Fruit fly (Drosophila melanogaster): ENCODE measurements around the gene CG10195.

DNA sequence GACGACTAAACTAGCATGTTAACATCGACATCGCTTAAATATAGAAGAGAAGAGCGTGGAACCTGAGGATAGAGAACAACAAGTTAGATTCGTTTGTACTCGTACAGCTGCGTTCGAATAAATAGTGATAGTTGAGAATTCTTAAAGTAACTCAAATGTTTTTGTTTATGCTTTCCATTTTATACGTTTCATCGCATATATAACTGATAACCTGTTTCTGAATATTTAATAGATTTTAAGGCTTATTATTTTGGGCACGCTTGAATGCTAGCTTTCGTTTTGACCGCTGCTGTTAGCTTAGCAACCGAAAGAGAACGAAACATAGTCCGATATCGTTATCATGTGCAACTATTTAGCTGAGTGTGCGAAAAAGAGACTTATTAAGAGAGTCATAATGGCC lies 43.8 kb upstream of the CG10195 start:
- TF ChIP-seq GATAd (GFP tag; optimal IDR thresholded peaks at IDR 0.05) (no peak), N (GFP tag; optimal IDR thresholded peaks at IDR 0.05) (no peak), h (GFP tag; optimal IDR thresholded peaks at IDR 0.05) (peak; percentile 95), Rel (GFP tag; optimal IDR thresholded peaks at IDR 0.05) (peak; percentile 80), Rel (tag; optimal IDR thresholded peaks at IDR 0.05) (no peak), usp (GFP tag; optimal IDR thresholded peaks at IDR 0.05) (no peak), Sp1 (GFP tag; optimal IDR thresholded peaks at IDR 0.05) (peak; percentile 96), tai (GFP tag; optimal IDR thresholded peaks at IDR 0.05) (no peak), Dfd (GFP tag; optimal IDR thresholded peaks at IDR 0.05) (no peak), foxo (GFP tag; optimal IDR thresholded peaks at IDR 0.05) (peak; percentile 77 to 98)

Measured in whole organism, wandering third instar larva.